Worm (Caenorhabditis elegans): ENCODE measurements around the gene lam-1.

lam-1 gene

DNA sequence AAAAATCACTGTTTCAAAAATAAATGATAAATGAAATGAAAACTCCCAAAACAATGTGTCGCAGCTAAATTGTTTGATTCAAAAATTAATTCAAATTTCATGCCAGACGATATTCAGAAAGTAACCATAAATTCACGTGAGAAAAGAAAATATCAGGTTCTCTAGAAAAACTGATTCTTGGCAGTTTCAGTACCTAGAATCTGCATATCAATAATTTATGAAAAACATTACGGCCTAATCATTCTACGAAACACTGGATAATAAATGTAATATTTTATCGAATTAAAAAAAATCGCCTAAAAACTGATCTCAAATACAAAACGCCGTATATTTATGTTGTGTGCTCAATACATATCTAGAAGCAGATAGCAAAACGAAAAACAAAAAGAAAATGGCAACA is 27.7 kb downstream of the lam-1 start:
- TF ChIP-seq ceh-34 (tag; optimal IDR thresholded peaks at IDR 0.05): no peak

DNA sequence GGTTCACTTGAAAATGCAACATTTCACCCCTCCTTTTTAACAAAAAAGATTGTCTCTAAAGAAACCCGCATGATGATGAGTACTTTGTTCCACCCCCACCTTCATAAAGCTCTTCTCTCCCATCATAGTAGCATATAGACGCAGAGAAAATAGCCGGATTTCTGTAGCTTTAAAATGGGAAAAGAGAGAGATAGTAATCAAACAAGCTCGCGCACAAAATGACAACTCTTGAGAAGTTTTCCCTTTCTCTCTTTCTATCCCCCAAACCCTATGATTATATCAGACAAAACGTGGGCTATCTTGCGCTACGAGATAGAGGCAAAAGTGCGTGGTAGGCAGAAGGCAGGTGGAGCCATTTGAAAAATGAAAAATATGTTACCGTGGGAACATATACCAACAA is 29.4 kb downstream of the lam-1 start:
- no peak for TF ChIP-seq C38D4.7 (GFP tag; optimal IDR thresholded peaks at IDR 0.05)
- TF ChIP-seq hlh-6 (tag; optimal IDR thresholded peaks at IDR 0.05): no peak
- no peak for TF ChIP-seq madf-2 (tag; optimal IDR thresholded peaks at IDR 0.05)
- no peak for TF ChIP-seq hlh-8 (tag; optimal IDR thresholded peaks at IDR 0.05)
- TF ChIP-seq unc-55 (GFP tag; optimal IDR thresholded peaks at IDR 0.05): no peak
- TF ChIP-seq che-1 (tag; optimal IDR thresholded peaks at IDR 0.05): no peak
- no peak for TF ChIP-seq ceh-18 (tag; optimal IDR thresholded peaks at IDR 0.05)
- no peak for TF ChIP-seq Y22D7AL.16 (tag; optimal IDR thresholded peaks at IDR 0.05)
- TF ChIP-seq pat-9 (tag; optimal IDR thresholded peaks at IDR 0.05): no peak
- no peak for TF ChIP-seq unc-86 (tag; optimal IDR thresholded peaks at IDR 0.05)
- no peak for TF ChIP-seq ceh-9 (tag; optimal IDR thresholded peaks at IDR 0.05)
- TF ChIP-seq K02D7.2 (tag; optimal IDR thresholded peaks at IDR 0.05): no peak
- no peak for TF ChIP-seq hlh-13 (GFP tag; optimal IDR thresholded peaks at IDR 0.05)
- no peak for TF ChIP-seq sox-2 (GFP tag; IDR thresholded peaks at IDR 0.05)
- TF ChIP-seq ets-4 (tag; optimal IDR thresholded peaks at IDR 0.05): no peak
- no peak for TF ChIP-seq fkh-10 (GFP tag; optimal IDR thresholded peaks at IDR 0.05)
- no peak for TF ChIP-seq eyg-1 (tag; optimal IDR thresholded peaks at IDR 0.05)
- TF ChIP-seq pha-2 (tag; optimal IDR thresholded peaks at IDR 0.05): no peak

DNA sequence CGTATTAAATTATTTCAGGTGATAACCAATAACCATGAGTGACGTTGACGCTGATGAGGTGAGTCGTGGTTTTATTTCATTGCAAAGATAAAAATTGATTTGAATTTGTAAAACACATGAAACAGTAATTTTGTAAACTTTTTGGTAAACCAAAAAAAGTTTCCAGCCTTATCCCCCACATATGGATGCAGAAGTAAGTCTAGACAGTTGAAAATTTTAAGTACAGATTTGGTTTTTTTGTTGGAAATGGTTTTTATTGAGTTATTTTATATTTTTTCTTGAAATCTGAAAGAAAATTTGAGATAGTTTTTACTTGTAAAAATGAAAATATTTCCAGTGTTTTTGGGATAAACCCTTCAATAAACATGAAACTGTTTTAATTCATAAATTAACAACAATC is 31.4 kb downstream of the lam-1 start, which contains the start of gene tni-4:
tni-4 (plus strand) TSS at position 19 of the 400 bp plus-strand sequence.
- TF ChIP-seq elt-2 (tag; optimal IDR thresholded peaks at IDR 0.05) (no peak), K02D7.2 (tag; optimal IDR thresholded peaks at IDR 0.05) (no peak), ama-1 (optimal IDR thresholded peaks at IDR 0.05) (no peak), F13H6.1 (tag; optimal IDR thresholded peaks at IDR 0.05) (no peak), pha-2 (tag; optimal IDR thresholded peaks at IDR 0.05) (no peak), rnt-1 (tag; optimal IDR thresholded peaks at IDR 0.05) (no peak), dmd-4 (tag; optimal IDR thresholded peaks at IDR 0.05; ENCODE audit: borderline replicate concordance) (no peak), nfya-1 (tag; optimal IDR thresholded peaks at IDR 0.05) (no peak)

DNA sequence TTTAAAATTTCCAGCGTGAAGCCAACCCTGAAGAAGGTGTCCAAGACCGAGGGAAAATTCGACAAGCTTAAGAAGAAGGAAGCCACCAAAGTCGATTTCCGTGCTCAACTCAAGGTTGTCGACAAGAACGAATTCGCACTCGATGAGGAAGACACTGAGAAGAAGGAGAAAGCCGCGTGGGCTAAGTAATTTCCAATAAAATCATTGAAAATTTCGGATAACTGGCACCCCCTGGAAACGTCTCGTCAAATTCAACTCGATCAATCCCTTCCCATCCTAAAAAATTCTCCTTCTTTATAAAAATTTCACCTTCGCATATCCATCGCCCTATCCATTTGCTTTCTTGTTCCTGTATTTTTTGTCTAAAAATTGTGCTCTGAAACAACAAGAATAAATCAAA is 33.6 kb downstream of the lam-1 start:
- TF ChIP-seq fkh-10 (GFP tag; optimal IDR thresholded peaks at IDR 0.05) (no peak), ceh-48 (tag; optimal IDR thresholded peaks at IDR 0.05) (no peak), pha-2 (tag; optimal IDR thresholded peaks at IDR 0.05) (no peak), ceh-18 (tag; optimal IDR thresholded peaks at IDR 0.05) (no peak), unc-86 (tag; optimal IDR thresholded peaks at IDR 0.05) (no peak), Y22D7AL.16 (tag; optimal IDR thresholded peaks at IDR 0.05) (no peak), K02D7.2 (tag; optimal IDR thresholded peaks at IDR 0.05) (no peak), lim-6 (tag; optimal IDR thresholded peaks at IDR 0.05) (no peak), ztf-16 (tag; optimal IDR thresholded peaks at IDR 0.05) (no peak), zip-5 (tag; optimal IDR thresholded peaks at IDR 0.05) (no peak), ceh-24 (tag; optimal IDR thresholded peaks at IDR 0.05) (no peak), hlh-13 (GFP tag; optimal IDR thresholded peaks at IDR 0.05) (no peak), hlh-8 (tag; optimal IDR thresholded peaks at IDR 0.05) (no peak), C38D4.7 (GFP tag; optimal IDR thresholded peaks at IDR 0.05) (no peak), rnt-1 (tag; optimal IDR thresholded peaks at IDR 0.05) (no peak)

DNA sequence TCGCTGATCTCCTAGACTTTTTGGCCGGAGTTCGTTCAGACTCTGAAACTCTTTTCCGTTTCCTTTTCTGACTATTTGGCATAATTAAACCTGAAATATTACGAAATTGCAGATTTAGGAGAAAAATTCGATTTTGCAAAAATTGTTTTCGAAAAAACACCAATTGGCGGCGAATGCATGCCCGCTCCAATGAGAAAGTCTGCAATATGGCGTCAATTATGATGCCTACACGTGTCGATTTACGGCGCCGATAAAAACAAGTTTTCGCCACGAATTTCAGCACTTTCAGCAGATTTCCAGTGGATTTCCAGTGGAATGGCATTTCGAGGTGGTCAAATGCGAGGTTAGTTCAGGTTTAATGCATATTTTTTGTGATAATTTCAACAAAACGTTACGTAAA is 36.3 kb downstream of the lam-1 start, which contains the start of the genes Y59E9AL.36 and nbet-1:
Y59E9AL.36 (minus strand) TSS at position 92 of the 400 bp plus-strand sequence.
nbet-1 (plus strand) TSS at position 112 of the 400 bp plus-strand sequence.
- TF ChIP-seq Y22D7AL.16 (tag; optimal IDR thresholded peaks at IDR 0.05) (no peak), sdc-2 (tag; optimal IDR thresholded peaks at IDR 0.05) (no peak), ceh-34 (tag; optimal IDR thresholded peaks at IDR 0.05) (peak; percentile 63), ztf-16 (tag; optimal IDR thresholded peaks at IDR 0.05) (peak; percentile 12), dmd-4 (tag; optimal IDR thresholded peaks at IDR 0.05; ENCODE audit: borderline replicate concordance) (no peak), ets-4 (tag; optimal IDR thresholded peaks at IDR 0.05) (no peak), nhr-11 (tag; optimal IDR thresholded peaks at IDR 0.05) (no peak), sox-4 (tag; optimal IDR thresholded peaks at IDR 0.05) (no peak), eyg-1 (tag; optimal IDR thresholded peaks at IDR 0.05) (no peak), ceh-18 (tag; optimal IDR thresholded peaks at IDR 0.05) (peak; percentile 59), K02D7.2 (tag; optimal IDR thresholded peaks at IDR 0.05) (no peak), che-1 (tag; optimal IDR thresholded peaks at IDR 0.05) (peak; percentile 30), C08G9.2 (tag; optimal IDR thresholded peaks at IDR 0.05) (no peak), elt-2 (tag; optimal IDR thresholded peaks at IDR 0.05) (peak; percentile 33), tbx-2 (tag; optimal IDR thresholded peaks at IDR 0.05) (peak; percentile 71), hlh-6 (tag; optimal IDR thresholded peaks at IDR 0.05) (no peak), unc-3 (GFP tag; conservative IDR thresholded peaks at IDR 0.05) (0 out of 2 replicates have a peak, but pooled peaks have one; percentile 35), unc-3 (tag; optimal IDR thresholded peaks at IDR 0.05) (no peak), ceh-48 (tag; optimal IDR thresholded peaks at IDR 0.05) (peak; percentile 32), sox-2 (GFP tag; IDR thresholded peaks at IDR 0.05) (no peak), ceh-31 (tag; optimal IDR thresholded peaks at IDR 0.05) (peak; percentile 54), hlh-15 (tag; optimal IDR thresholded peaks at IDR 0.05) (no peak), pha-4 (tag; optimal IDR thresholded peaks at IDR 0.05) (no peak), madf-2 (tag; optimal IDR thresholded peaks at IDR 0.05) (peak; percentile 17), nfya-1 (tag; optimal IDR thresholded peaks at IDR 0.05) (peak; percentile 54), ceh-6 (GFP tag; optimal IDR thresholded peaks at IDR 0.05) (no peak), tbx-7 (tag; optimal IDR thresholded peaks at IDR 0.05) (no peak), lin-11 (tag; optimal IDR thresholded peaks at IDR 0.05) (no peak)

Data from whole organism, late embryonic.